Worm (Caenorhabditis elegans) whole organism, late embryonic: ENCODE data around the gene C34B4.3.

Experiments used
- C08G9.2 ChIP-seq: sonication (generic microtip); optimal IDR thresholded peaks from 2 replicates; lab custom pipeline; 2016; ENCODE audit warnings: mild to moderate bottlenecking, missing genetic modification characterization, moderate library complexity, missing compliant biosample characterization
- K02D7.2 ChIP-seq: sonication (generic microtip); optimal IDR thresholded peaks from 2 replicates; lab custom pipeline; 2017; ENCODE audit warnings: mild to moderate bottlenecking, missing genetic modification characterization, missing compliant biosample characterization
- T23F11.4 ChIP-seq: fragments of 200-800 bp; sonication (Bioruptor generic); optimal IDR thresholded peaks from 2 replicates; lab custom pipeline; 2018; ENCODE audit warnings: mild to moderate bottlenecking, missing genetic modification characterization, missing compliant biosample characterization
- Y22D7AL.16 ChIP-seq: sonication (generic microtip); optimal IDR thresholded peaks from 2 replicates; lab custom pipeline; 2016; ENCODE audit warnings: missing genetic modification characterization, missing compliant biosample characterization
- ahr-1 ChIP-seq: sonication (generic microtip); optimal IDR thresholded peaks from 2 replicates; lab custom pipeline; 2016; ENCODE audit warnings: missing genetic modification characterization, missing compliant biosample characterization
- ceh-14 ChIP-seq: sonication (generic microtip); optimal IDR thresholded peaks from 2 replicates; lab custom pipeline; 2016; ENCODE audit warnings: missing genotype, missing genetic modification characterization, missing compliant biosample characterization
- ceh-18 ChIP-seq: sonication (generic microtip); optimal IDR thresholded peaks from 2 replicates; lab custom pipeline; 2016; ENCODE audit warnings: missing genetic modification characterization, missing compliant biosample characterization
- ceh-31 ChIP-seq: sonication (generic microtip); optimal IDR thresholded peaks from 2 replicates; lab custom pipeline; 2016; ENCODE audit warnings: missing genetic modification characterization, missing compliant biosample characterization
- ceh-34 ChIP-seq: sonication (generic microtip); optimal IDR thresholded peaks from 2 replicates; lab custom pipeline; 2016; ENCODE audit warnings: mild to moderate bottlenecking, missing genetic modification characterization, missing compliant biosample characterization
- ceh-45 ChIP-seq: fragments of 200-800 bp; sonication (Bioruptor generic); IDR thresholded peaks from 2 replicates; pipeline ENCODE4 v1.3.6; 2022; ENCODE audit warnings: missing genetic modification reagents, missing genetic modification characterization, missing compliant biosample characterization
- ceh-6 ChIP-seq: fragments of 200-800 bp; sonication (Bioruptor generic); optimal IDR thresholded peaks from 2 replicates; lab custom pipeline; 2018; ENCODE audit warnings: mild to moderate bottlenecking, missing genetic modification characterization, missing compliant biosample characterization
- ceh-9 ChIP-seq: sonication (generic microtip); optimal IDR thresholded peaks from 2 replicates; lab custom pipeline; 2016; ENCODE audit warnings: mild to moderate bottlenecking, missing genetic modification characterization, inconsistent platforms, missing compliant biosample characterization
- elt-2 ChIP-seq: sonication (generic microtip); optimal IDR thresholded peaks from 2 replicates; lab custom pipeline; 2016; ENCODE audit warnings: missing genetic modification reagents, missing genetic modification characterization, missing compliant biosample characterization
- elt-4 ChIP-seq: sonication (generic microtip); optimal IDR thresholded peaks from 2 replicates; lab custom pipeline; 2016; ENCODE audit warnings: missing genetic modification characterization, missing compliant biosample characterization
- fkh-6 ChIP-seq: sonication (generic microtip); optimal IDR thresholded peaks from 2 replicates; lab custom pipeline; 2016; ENCODE audit warnings: missing genetic modification characterization, missing compliant biosample characterization
- gmeb-2 ChIP-seq: sonication (generic microtip); optimal IDR thresholded peaks from 2 replicates; lab custom pipeline; 2016; ENCODE audit warnings: missing genetic modification characterization, inconsistent platforms, missing compliant biosample characterization
- hlh-15 ChIP-seq: sonication (generic microtip); optimal IDR thresholded peaks from 2 replicates; lab custom pipeline; 2016; ENCODE audit warnings: missing genetic modification characterization, missing compliant biosample characterization
- hlh-6 ChIP-seq: sonication (generic microtip); optimal IDR thresholded peaks from 2 replicates; lab custom pipeline; 2016; ENCODE audit warnings: missing genotype, missing genetic modification characterization, missing compliant biosample characterization
- lim-6 ChIP-seq: sonication (generic microtip); optimal IDR thresholded peaks from 2 replicates; lab custom pipeline; 2016; ENCODE audit warnings: missing genetic modification characterization, missing compliant biosample characterization
- mec-3 ChIP-seq: sonication (generic microtip); optimal IDR thresholded peaks from 2 replicates; lab custom pipeline; 2016; ENCODE audit warnings: borderline replicate concordance, missing genetic modification characterization, missing compliant biosample characterization
- nhr-232 ChIP-seq: sonication (generic microtip); optimal IDR thresholded peaks from 2 replicates; lab custom pipeline; 2016; ENCODE audit warnings: missing genetic modification characterization, missing compliant biosample characterization
- npax-4 ChIP-seq: sonication (generic microtip); optimal IDR thresholded peaks from 2 replicates; lab custom pipeline; 2016; ENCODE audit warnings: missing genetic modification characterization, missing compliant biosample characterization
- pha-2 ChIP-seq: sonication (generic microtip); optimal IDR thresholded peaks from 2 replicates; lab custom pipeline; 2017; ENCODE audit warnings: mild to moderate bottlenecking, missing genetic modification characterization, missing compliant biosample characterization
- pqm-1 ChIP-seq: sonication (generic microtip); optimal IDR thresholded peaks from 2 replicates; lab custom pipeline; 2016; ENCODE audit warnings: missing genetic modification characterization, missing compliant biosample characterization
- pros-1 ChIP-seq: fragments of 150-350 bp; optimal IDR thresholded peaks from 2 replicates; lab custom pipeline; 2014; ENCODE audit warnings: missing biosample characterization, missing genetic modification reagents, missing genetic modification characterization
- rnt-1 ChIP-seq: sonication (generic microtip); optimal IDR thresholded peaks from 2 replicates; lab custom pipeline; 2016; ENCODE audit warnings: missing genetic modification characterization, missing compliant biosample characterization
- sdc-2 ChIP-seq: sonication (generic microtip); optimal IDR thresholded peaks from 2 replicates; lab custom pipeline; 2016; ENCODE audit warnings: missing genotype, missing genetic modification characterization, missing compliant biosample characterization
- sox-4 ChIP-seq: sonication (generic microtip); optimal IDR thresholded peaks from 2 replicates; lab custom pipeline; 2017; ENCODE audit warnings: mild to moderate bottlenecking, missing genetic modification characterization, inconsistent platforms, missing compliant biosample characterization
- tbx-7 ChIP-seq: sonication (generic microtip); optimal IDR thresholded peaks from 2 replicates; lab custom pipeline; 2016; ENCODE audit warnings: missing genotype, missing genetic modification characterization, missing compliant biosample characterization
- ttx-3 ChIP-seq: sonication (generic microtip); optimal IDR thresholded peaks from 2 replicates; lab custom pipeline; 2016; ENCODE audit warnings: missing genetic modification reagents, missing genetic modification characterization, missing compliant biosample characterization
- unc-3 ChIP-seq, 2 experiments: fragments of 200-800 bp in 1 of 2; sonication (Bioruptor generic) in 1 of 2; sonication (generic microtip) in 1 of 2; conservative IDR thresholded peaks in 1 of 2; optimal IDR thresholded peaks in 1 of 2; 2 replicates each; pipeline versions ENCODE4 v1.3.6 to Lab custom; 2016 to 2022; ENCODE audit warnings: missing compliant biosample characterization in 2 of 2, missing genetic modification characterization in 2 of 2, missing genetic modification reagents in 1 of 2
- unc-42 ChIP-seq: sonication (generic microtip); optimal IDR thresholded peaks from 2 replicates; lab custom pipeline; 2016; ENCODE audit warnings: missing genotype, missing genetic modification characterization, missing compliant biosample characterization
- unc-55 ChIP-seq: sonication (generic microtip); optimal IDR thresholded peaks from 2 replicates; lab custom pipeline; 2017; ENCODE audit warnings: missing biosample characterization, missing genetic modification reagents, missing genetic modification characterization
- unc-86 ChIP-seq: sonication (generic microtip); optimal IDR thresholded peaks from 2 replicates; lab custom pipeline; 2016; ENCODE audit warnings: missing genetic modification characterization, missing compliant biosample characterization

The C34B4.3 gene

ce11 chrV:13105840-13106429 is 35.0 kb upstream of the C34B4.3 start:
- TF ChIP-seq gmeb-2 (no peak), elt-2 (tag; lab: Kevin White, UChicago) (peak; percentile 29), fkh-6 (tag; lab: Kevin White, UChicago) (no peak), nhr-232 (tag; lab: Kevin White, UChicago) (no peak), unc-3 (GFP tag; conservative IDR thresholded peaks at IDR 0.05; lab: Robert Waterston, UW) (no peak), unc-3 (tag; optimal IDR thresholded peaks at IDR 0.05; lab: Kevin White, UChicago) (no peak), unc-42 (peak; percentile 87), unc-55 (peak; percentile 35), ahr-1 (tag; lab: Kevin White, UChicago) (no peak), pha-2 (tag; lab: Kevin White, UChicago) (no peak), unc-86 (tag; lab: Kevin White, UChicago) (no peak)

- TF ChIP-seq ceh-31 (tag; lab: Kevin White, UChicago) (no peak), ceh-45 (no peak), elt-4 (tag; lab: Kevin White, UChicago) (no peak)
Measured at ce11 chrV:13095654-13096053, 24.7 kb upstream of the C34B4.3 start, which contains the start of gene C34B4.5. Gene C34B4.5 (plus strand): TSS chrV:13095954.

- TF ChIP-seq C08G9.2 (tag; lab: Kevin White, UChicago), result no peak
- no peak for TF ChIP-seq ceh-34 (tag; lab: Kevin White, UChicago)
- TF ChIP-seq ceh-18 (tag; lab: Kevin White, UChicago), result no peak
- TF ChIP-seq hlh-15 (tag; lab: Kevin White, UChicago), result no peak
- TF ChIP-seq lim-6 (tag; lab: Kevin White, UChicago), result no peak
- TF ChIP-seq ceh-45, result no peak
- TF ChIP-seq ahr-1 (tag; lab: Kevin White, UChicago), result no peak
- TF ChIP-seq rnt-1 (tag; lab: Kevin White, UChicago), result no peak
- TF ChIP-seq hlh-6, result no peak
- TF ChIP-seq mec-3, result no peak
Measured at ce11 chrV:13092349-13092748, 21.4 kb upstream of the C34B4.3 start, which contains the start of gene lurp-4. Gene lurp-4 (plus strand): TSS chrV:13092649.

DNA sequence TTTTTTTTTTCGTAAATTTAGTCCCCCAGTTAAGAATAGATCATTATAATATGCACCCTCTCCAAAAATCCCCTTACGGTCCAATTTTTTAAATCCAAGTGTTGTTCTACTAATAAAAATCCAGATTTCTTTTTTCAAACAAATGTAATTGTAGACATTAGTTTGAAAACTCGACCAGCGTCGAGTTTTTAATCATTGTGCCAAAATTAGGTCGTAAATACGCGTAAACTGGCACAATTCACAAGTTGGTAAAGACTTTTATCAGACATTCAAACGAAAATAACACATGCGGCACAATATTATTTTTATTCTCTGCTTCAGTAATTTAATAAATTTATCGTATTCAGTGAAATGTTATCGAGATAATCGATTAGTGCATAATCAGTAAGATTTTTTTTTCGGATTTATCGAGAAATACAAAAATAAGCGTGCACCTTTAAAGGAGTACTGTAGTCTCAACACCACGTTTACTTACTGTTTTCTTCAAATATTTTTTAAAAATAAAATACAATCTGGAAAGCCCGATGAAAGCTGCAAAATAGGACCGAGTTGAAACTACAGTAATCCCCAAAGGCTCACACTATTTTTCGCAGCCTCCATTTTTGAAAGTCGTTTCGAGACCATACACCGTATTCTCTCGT is 19.3 kb upstream of the C34B4.3 start, which contains the start of gene C34B4.4:
C34B4.4 (plus strand) TSS at position 276 of the 641 bp plus-strand sequence.
- TF ChIP-seq unc-42, result no peak
- TF ChIP-seq tbx-7, result no peak
- no peak for TF ChIP-seq sox-4 (tag; lab: Kevin White, UChicago)
- TF ChIP-seq pqm-1 (tag; lab: Kevin White, UChicago), result no peak
- no peak for TF ChIP-seq Y22D7AL.16 (tag; lab: Kevin White, UChicago)
- no peak for TF ChIP-seq pros-1 (tag; lab: Kevin White, UChicago)
- no peak for TF ChIP-seq ahr-1 (tag; lab: Kevin White, UChicago)
- no peak for TF ChIP-seq ceh-6
- TF ChIP-seq ceh-14 (tag; lab: Kevin White, UChicago), result no peak

ce11 chrV:13088485-13088884 is 17.5 kb upstream of the C34B4.3 start:
- TF ChIP-seq ceh-9 (tag; lab: Kevin White, UChicago) (no peak), K02D7.2 (no peak), sdc-2 (no peak), ttx-3 (tag; lab: Kevin White, UChicago) (no peak), pros-1 (tag; lab: Kevin White, UChicago) (no peak), T23F11.4 (GFP tag; lab: Kevin White, UChicago) (no peak), ceh-31 (tag; lab: Kevin White, UChicago) (no peak), ceh-18 (tag; lab: Kevin White, UChicago) (peak; percentile 32), npax-4 (tag; lab: Kevin White, UChicago) (no peak)
